Worm (Caenorhabditis elegans) whole organism, late embryonic: ENCODE measurements around the gene thoc-2.

Source experiments
- ama-1 ChIP-seq: fragments of 150-350 bp; optimal IDR thresholded peaks from 2 replicates; lab custom pipeline; 2014
- rnt-1 ChIP-seq: sonication (generic microtip); optimal IDR thresholded peaks from 2 replicates; lab custom pipeline; 2016; ENCODE audit warnings: missing genetic modification characterization, missing compliant biosample characterization
- ztf-16 ChIP-seq: sonication (generic microtip); optimal IDR thresholded peaks from 2 replicates; lab custom pipeline; 2017; ENCODE audit warnings: missing genetic modification characterization, missing compliant biosample characterization

- TF ChIP-seq ztf-16 (tag; lab: Kevin White, UChicago) (no peak), rnt-1 (tag; lab: Kevin White, UChicago) (no peak), ama-1 (lab: Kevin White, UChicago) (no peak)
Observed at ce11 chrIII:6360825-6361224, 7.0 kb upstream of the thoc-2 start.
